Fruit fly (Drosophila melanogaster) whole organism, wandering third instar larva: ENCODE results near the gene CG11975.

Experiments
- jim ChIP-seq: fragments of 175-275, 200-325 bp; sonication (Bioruptor generic); optimal IDR thresholded peaks from 2 replicates; lab custom pipeline; 2016; ENCODE audit warnings: missing biosample characterization, mild to moderate bottlenecking, missing genetic modification characterization
- psq ChIP-seq: fragments of 200-800 bp; sonication (Bioruptor generic); optimal IDR thresholded peaks from 3 replicates; lab custom pipeline; 2017; ENCODE audit warnings: missing biosample characterization, mild to moderate bottlenecking, missing genetic modification characterization, moderate library complexity

- TF ChIP-seq jim (GFP tag; lab: Kevin White, UChicago), result no peak
- TF ChIP-seq psq (GFP tag; lab: Kevin White, UChicago), result no peak
These were observed 37.7 kb upstream of the CG11975 start for dm6 chr3R:8955359-8955820.
